Fruit fly (Drosophila melanogaster): ENCODE results near the gene CG11327.

The CG11327 gene

DNA sequence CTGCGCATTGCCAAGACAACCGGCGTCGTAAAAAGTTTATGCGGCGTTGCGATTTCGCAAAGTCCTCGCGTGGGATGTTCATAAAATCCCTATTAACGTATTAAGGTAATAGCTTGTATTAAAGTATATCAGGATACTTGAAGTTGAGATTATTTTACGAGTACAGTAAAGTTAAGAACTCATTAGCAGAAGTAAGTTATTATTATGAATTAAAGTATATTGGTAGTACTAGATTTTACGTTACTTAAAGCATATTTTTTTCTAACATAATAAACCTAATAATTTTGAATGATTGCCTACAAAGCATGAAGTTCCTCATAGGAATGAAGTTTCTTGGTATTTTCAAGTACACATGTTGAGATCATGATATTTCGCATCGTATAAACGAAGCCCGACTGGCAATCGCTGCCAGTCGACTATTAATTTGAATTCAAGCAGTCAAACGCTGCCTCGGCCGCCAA lies 7.3 kb upstream of the CG11327 start (continued):
- TF ChIP-seq Mrtf (GFP tag; IDR thresholded peaks at IDR 0.05) = no peak
- TF ChIP-seq mirr (GFP tag; optimal IDR thresholded peaks at IDR 0.05) = no peak
- TF ChIP-seq Antp (GFP tag; optimal IDR thresholded peaks at IDR 0.05) = no peak
- TF ChIP-seq Dek (tag; optimal IDR thresholded peaks at IDR 0.05) = no peak
- TF ChIP-seq Sry-β (GFP tag; optimal IDR thresholded peaks at IDR 0.05) = no peak
- TF ChIP-seq Hr39 (optimal IDR thresholded peaks at IDR 0.05) = no peak
- TF ChIP-seq gsb-n (tag; optimal IDR thresholded peaks at IDR 0.05) = peak; percentile 47
- TF ChIP-seq CoRest (tag; optimal IDR thresholded peaks at IDR 0.05) = peak; percentile 71
- no peak for TF ChIP-seq C15 (GFP tag; IDR thresholded peaks at IDR 0.05)
- TF ChIP-seq Med (GFP tag) = peak; percentile 53
- TF ChIP-seq zfh1 (GFP tag; IDR thresholded peaks at IDR 0.05) = no peak
- TF ChIP-seq CG2712 (tag; optimal IDR thresholded peaks at IDR 0.05) = peak; percentile 77
- TF ChIP-seq yki (optimal IDR thresholded peaks at IDR 0.05) = no peak
- TF ChIP-seq insv (GFP tag; optimal IDR thresholded peaks at IDR 0.05) = no peak
- no peak for TF ChIP-seq run (tag; optimal IDR thresholded peaks at IDR 0.05)
- TF ChIP-seq bsh (GFP tag; optimal IDR thresholded peaks at IDR 0.05) = peak; percentile 47 to 58
- TF ChIP-seq CG10462 (GFP tag; optimal IDR thresholded peaks at IDR 0.05) = no peak
- TF ChIP-seq CG14860 (GFP tag; IDR thresholded peaks at IDR 0.05; ENCODE audit: partially characterized antibody) = no peak
- TF ChIP-seq CG9215 (GFP tag; IDR thresholded peaks at IDR 0.05) = no peak
- TF ChIP-seq CG1602 (GFP tag; optimal IDR thresholded peaks at IDR 0.05) = no peak
- 0 out of 2 replicates have a peak, but pooled peaks have one; percentile 28 for TF ChIP-seq danr (GFP tag; IDR thresholded peaks at IDR 0.05)
- no peak for TF ChIP-seq fru (optimal IDR thresholded peaks at IDR 0.05)
- peak; percentile 53 for TF ChIP-seq Sox102F (GFP tag; optimal IDR thresholded peaks at IDR 0.05)
- TF ChIP-seq CG4617 (GFP tag; optimal IDR thresholded peaks at IDR 0.05; ENCODE audit: borderline replicate concordance) = no peak
- TF ChIP-seq lmd (GFP tag; IDR thresholded peaks at IDR 0.05) = peak; percentile 20; the same call in 1 of the 2 replicates
- TF ChIP-seq gcm2 (GFP tag; optimal IDR thresholded peaks at IDR 0.05) = no peak
- no peak for TF ChIP-seq luna (GFP tag; optimal IDR thresholded peaks at IDR 0.05)
- TF ChIP-seq pb (GFP tag; optimal IDR thresholded peaks at IDR 0.05) = no peak
- no peak for TF ChIP-seq CG7745 (tag; optimal IDR thresholded peaks at IDR 0.05)
- no peak for TF ChIP-seq sens-2 (GFP tag; IDR thresholded peaks at IDR 0.05)
- TF ChIP-seq Neu2 (GFP tag; optimal IDR thresholded peaks at IDR 0.05; ENCODE audit: borderline replicate concordance) = no peak
- peak; percentile 75 for TF ChIP-seq CG13424 (tag; optimal IDR thresholded peaks at IDR 0.05)
- no peak for TF ChIP-seq ap (GFP tag; IDR thresholded peaks at IDR 0.05)
- TF ChIP-seq CG6689 (GFP tag; IDR thresholded peaks at IDR 0.05) = peak; percentile 45
- no peak for TF ChIP-seq nerfin-2 (GFP tag; IDR thresholded peaks at IDR 0.05; ENCODE audit: partially characterized antibody)
- no peak for TF ChIP-seq lbe (GFP tag; optimal IDR thresholded peaks at IDR 0.05)
- no peak; the same call in 1 of the 2 replicates for TF ChIP-seq E2f2 (GFP tag; IDR thresholded peaks at IDR 0.05)
- peak; percentile 77 for TF ChIP-seq gem (tag; optimal IDR thresholded peaks at IDR 0.05)
- TF ChIP-seq Atf3 (GFP tag; optimal IDR thresholded peaks at IDR 0.05) = no peak
- TF ChIP-seq E2f1 (GFP tag; IDR thresholded peaks at IDR 0.05) = 0 out of 2 replicates have a peak, but pooled peaks have one; percentile 10
- no peak for TF ChIP-seq crol (GFP tag; IDR thresholded peaks at IDR 0.05)
- peak; percentile 20 for TF ChIP-seq scrt (GFP tag; optimal IDR thresholded peaks at IDR 0.05)
- TF ChIP-seq nau (GFP tag; optimal IDR thresholded peaks at IDR 0.05) = no peak
- TF ChIP-seq CG12155 (GFP tag; optimal IDR thresholded peaks at IDR 0.05) = no peak
- no peak for TF ChIP-seq CG9932 (GFP tag; IDR thresholded peaks at IDR 0.05)
- peak; percentile 36 for TF ChIP-seq trem (tag; optimal IDR thresholded peaks at IDR 0.05)
- peak; percentile 34 for TF ChIP-seq CG10147 (GFP tag; optimal IDR thresholded peaks at IDR 0.05)
- TF ChIP-seq gsb (GFP tag; IDR thresholded peaks at IDR 0.05) = no peak
- no peak for TF ChIP-seq sim (GFP tag; IDR thresholded peaks at IDR 0.05)
- no peak for TF ChIP-seq NFAT (GFP tag; IDR thresholded peaks at IDR 0.05)
- TF ChIP-seq CG8281 (tag; optimal IDR thresholded peaks at IDR 0.05) = no peak
- TF ChIP-seq CG9437 (GFP tag; optimal IDR thresholded peaks at IDR 0.05) = peak; percentile 59
- no peak for TF ChIP-seq CG31224 (GFP tag; IDR thresholded peaks at IDR 0.05)

All from whole organism, embryonic.